Worm (Caenorhabditis elegans): ENCODE data around the gene H03G16.1.
A peak's percentile ranks its signal among the peaks of the same experiment; 100 is the strongest.

The H03G16.1 gene

ce11 chrX:15040552-15041080 is 13.1 kb upstream of the H03G16.1 start, which contains the start of gene C18B12.4 (continued):
- TF ChIP-seq F44E2.7 (GFP tag; IDR thresholded peaks at IDR 0.05): no peak
- TF ChIP-seq zfp-2 (tag; optimal IDR thresholded peaks at IDR 0.05): peak; percentile 58
- TF ChIP-seq egl-27 (tag; optimal IDR thresholded peaks at IDR 0.05): no peak
- TF ChIP-seq ama-1 (optimal IDR thresholded peaks at IDR 0.05): peak; percentile 78
- no peak for TF ChIP-seq ZK337.2 (GFP tag; IDR thresholded peaks at IDR 0.05)
- no peak; the same call in 1 of the 2 replicates for TF ChIP-seq egl-43 (GFP tag; IDR thresholded peaks at IDR 0.05)
- TF ChIP-seq Y75B8A.6 (GFP tag; IDR thresholded peaks at IDR 0.05): no peak
- peak; percentile 52; the same call in 1 of the 2 replicates for TF ChIP-seq ctbp-1 (GFP tag; IDR thresholded peaks at IDR 0.05)
- TF ChIP-seq ztf-11 (tag; optimal IDR thresholded peaks at IDR 0.05): no peak
- peak; percentile 81 for TF ChIP-seq dve-1 (tag; optimal IDR thresholded peaks at IDR 0.05; ENCODE audit: insufficient read depth)
- TF ChIP-seq arid-1 (GFP tag; conservative IDR thresholded peaks at IDR 0.05): peak; percentile 64; the same call in 1 of the 2 replicates
- no peak for TF ChIP-seq R02D3.7 (tag; optimal IDR thresholded peaks at IDR 0.05)
- TF ChIP-seq saeg-2 (GFP tag; IDR thresholded peaks at IDR 0.05): no peak
- TF ChIP-seq mep-1 (tag; optimal IDR thresholded peaks at IDR 0.05): peak; percentile 93
- TF ChIP-seq pha-4 (GFP tag; IDR thresholded peaks at IDR 0.05): peak; percentile 40
- TF ChIP-seq pha-4 (tag; optimal IDR thresholded peaks at IDR 0.05): peak; percentile 3
- TF ChIP-seq spr-1 (tag; optimal IDR thresholded peaks at IDR 0.05): peak; percentile 27
- TF ChIP-seq nhr-76 (tag; optimal IDR thresholded peaks at IDR 0.05): no peak
- TF ChIP-seq T20F7.1 (GFP tag; optimal IDR thresholded peaks at IDR 0.05): peak; percentile 75
- peak; percentile 93 for TF ChIP-seq lin-13 (GFP tag; optimal IDR thresholded peaks at IDR 0.05)

DNA sequence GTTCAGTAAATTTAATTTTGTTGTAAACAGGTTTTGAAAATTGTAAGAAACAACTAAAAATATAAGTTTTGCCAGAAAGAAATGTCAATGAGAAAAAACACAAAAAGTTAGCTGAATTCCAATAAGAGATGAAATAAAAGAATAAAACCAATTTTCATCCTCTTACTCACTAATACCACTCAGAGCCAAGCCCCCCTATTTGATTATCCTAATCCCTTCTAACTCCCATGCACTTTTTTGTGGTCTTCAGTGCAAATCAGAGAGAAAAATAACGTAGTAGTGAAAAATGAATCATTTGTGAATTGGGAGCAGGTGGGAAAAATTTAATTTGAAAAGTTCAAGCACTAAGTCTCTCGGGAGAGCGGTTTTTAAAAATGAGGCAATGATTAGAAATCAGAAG is 12.3 kb upstream of the H03G16.1 start:
- TF ChIP-seq mdt-29 (GFP tag; IDR thresholded peaks at IDR 0.05): no peak
- peak; percentile 37 for TF ChIP-seq ces-1 (GFP tag; optimal IDR thresholded peaks at IDR 0.05)

ce11 chrX:15042549-15042948 is 11.1 kb upstream of the H03G16.1 start:
- no peak for TF ChIP-seq Y105C5A.15 (GFP tag; IDR thresholded peaks at IDR 0.05)
- no peak for TF ChIP-seq R02D3.7 (tag; optimal IDR thresholded peaks at IDR 0.05)
- no peak for TF ChIP-seq ceh-32 (tag; optimal IDR thresholded peaks at IDR 0.05; ENCODE audit: poor library complexity)
- TF ChIP-seq lin-38 (GFP tag; IDR thresholded peaks at IDR 0.05): no peak
- TF ChIP-seq T20F7.1 (GFP tag; optimal IDR thresholded peaks at IDR 0.05): no peak
- no peak for TF ChIP-seq snpc-4 (tag; optimal IDR thresholded peaks at IDR 0.05)
- TF ChIP-seq pha-4 (GFP tag; IDR thresholded peaks at IDR 0.05): no peak
- TF ChIP-seq pha-4 (tag; optimal IDR thresholded peaks at IDR 0.05): no peak

- TF ChIP-seq mdt-29 (GFP tag; IDR thresholded peaks at IDR 0.05): no peak
- peak; percentile 13 for TF ChIP-seq mes-2 (tag; optimal IDR thresholded peaks at IDR 0.05; ENCODE audit: poor library complexity, severe bottlenecking)
- peak; percentile 50 for TF ChIP-seq R02D3.7 (tag; optimal IDR thresholded peaks at IDR 0.05)
- TF ChIP-seq mdl-1 (tag; optimal IDR thresholded peaks at IDR 0.05): no peak
- TF ChIP-seq ceh-20 (GFP tag; IDR thresholded peaks at IDR 0.05): no peak
- no peak for TF ChIP-seq attf-4 (tag; optimal IDR thresholded peaks at IDR 0.05)
- TF ChIP-seq F26F4.8 (GFP tag; conservative IDR thresholded peaks at IDR 0.05): no peak
- peak; percentile 42 for TF ChIP-seq hlh-30 (tag; optimal IDR thresholded peaks at IDR 0.05; ENCODE audit: insufficient read depth)
Observed at ce11 chrX:15045401-15045800, 8.3 kb upstream of the H03G16.1 start.

DNA sequence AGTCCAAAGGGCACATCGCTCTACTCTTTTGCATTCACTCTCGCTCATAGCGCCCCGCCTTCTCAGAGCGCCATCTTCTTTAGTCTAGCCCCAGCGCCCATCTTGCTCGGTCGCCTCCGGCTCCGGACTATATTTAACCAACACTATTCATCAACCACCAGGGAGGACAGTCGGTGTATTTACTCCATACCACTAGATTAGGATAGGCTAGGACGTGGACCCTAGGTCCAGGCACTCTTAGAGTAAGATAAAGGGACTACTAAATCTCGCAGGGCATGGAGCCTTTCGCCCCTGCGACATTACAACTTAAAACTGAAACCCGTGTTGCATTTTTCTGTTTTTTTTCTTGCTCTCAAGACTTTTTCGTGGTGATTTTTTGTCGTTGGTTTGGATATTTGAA is 6.1 kb upstream of the H03G16.1 start:
- TF ChIP-seq hif-1 (tag; optimal IDR thresholded peaks at IDR 0.05) (no peak), F26F4.8 (GFP tag; conservative IDR thresholded peaks at IDR 0.05) (no peak), mxl-3 (GFP tag; optimal IDR thresholded peaks at IDR 0.05) (no peak), aha-1 (tag) (peak; percentile 98), mdl-1 (tag; optimal IDR thresholded peaks at IDR 0.05) (no peak), egl-27 (tag; optimal IDR thresholded peaks at IDR 0.05) (no peak), unc-62 (GFP tag; optimal IDR thresholded peaks at IDR 0.05 in 1 of 2) (peak in 1 of 2 experiments; percentile 57), unc-62 (tag; optimal IDR thresholded peaks at IDR 0.05) (no peak), ceh-44 (GFP tag; IDR thresholded peaks at IDR 0.05) (no peak), nhr-11 (tag; optimal IDR thresholded peaks at IDR 0.05) (no peak), cey-2 (tag; optimal IDR thresholded peaks at IDR 0.05; ENCODE audit: borderline replicate concordance, insufficient read depth) (no peak), ceh-32 (tag; optimal IDR thresholded peaks at IDR 0.05; ENCODE audit: poor library complexity) (no peak), skn-1 (tag; optimal IDR thresholded peaks at IDR 0.05) (no peak), madf-9 (GFP tag; conservative IDR thresholded peaks at IDR 0.05) (no peak), dmd-6 (GFP tag; IDR thresholded peaks at IDR 0.05) (no peak), ctbp-1 (GFP tag; IDR thresholded peaks at IDR 0.05) (no peak), pqm-1 (tag; optimal IDR thresholded peaks at IDR 0.05) (no peak)

Data from whole organism, L4 larva.